Fruit fly (Drosophila melanogaster): ENCODE results near the gene Dysb.

Dysb gene

dm6 chr3L:18865447-18866367 lies 1.9 kb upstream of the Dysb start, which contains the start of gene CG14074 (continued):
- TF ChIP-seq vnd (GFP tag; IDR thresholded peaks at IDR 0.05; ENCODE audit: partially characterized antibody) (peak; percentile 42; the same call in 1 of the 3 replicates), CG11723 (GFP tag; optimal IDR thresholded peaks at IDR 0.05) (no peak), croc (GFP tag; conservative IDR thresholded peaks at IDR 0.05) (no peak), CG12769 (tag; optimal IDR thresholded peaks at IDR 0.05) (no peak), CG1603 (tag; optimal IDR thresholded peaks at IDR 0.05) (peak; percentile 63), NK7.1 (GFP tag; optimal IDR thresholded peaks at IDR 0.05) (no peak), CG8089 (GFP tag; optimal IDR thresholded peaks at IDR 0.05) (no peak), hkb (optimal IDR thresholded peaks at IDR 0.05) (no peak), hkb (GFP tag; IDR thresholded peaks at IDR 0.05) (0 out of 2 replicates have a peak, but pooled peaks have one; percentile 21), hb (GFP tag; IDR thresholded peaks at IDR 0.05; ENCODE audit: partially characterized antibody) (peak; percentile 72), Hmr (GFP tag; optimal IDR thresholded peaks at IDR 0.05) (no peak), salm (tag; optimal IDR thresholded peaks at IDR 0.05) (no peak), CG6791 (GFP tag; IDR thresholded peaks at IDR 0.05; ENCODE audit: partially characterized antibody) (peak; percentile 78), CG4617 (GFP tag; optimal IDR thresholded peaks at IDR 0.05; ENCODE audit: borderline replicate concordance) (peak; percentile 13), stwl (tag; optimal IDR thresholded peaks at IDR 0.05) (peak; percentile 48), Hr51 (GFP tag; optimal IDR thresholded peaks at IDR 0.05) (no peak), tx (GFP tag; optimal IDR thresholded peaks at IDR 0.05) (no peak), emc (GFP tag; optimal IDR thresholded peaks at IDR 0.05) (no peak), CG12155 (GFP tag; optimal IDR thresholded peaks at IDR 0.05) (no peak), CG12744 (GFP tag; optimal IDR thresholded peaks at IDR 0.05) (no peak), Dref (GFP tag; IDR thresholded peaks at IDR 0.05) (peak; percentile 76), kni (GFP tag; optimal IDR thresholded peaks at IDR 0.05) (no peak), CG13287 (GFP tag; IDR thresholded peaks at IDR 0.05; ENCODE audit: partially characterized antibody) (peak; percentile 56), sug (tag; optimal IDR thresholded peaks at IDR 0.05) (no peak), CG3065 (GFP tag; optimal IDR thresholded peaks at IDR 0.05) (no peak), B-H1 (GFP tag; IDR thresholded peaks at IDR 0.05) (no peak), Scr (GFP tag; IDR thresholded peaks at IDR 0.05; ENCODE audit: partially characterized antibody) (peak; percentile 66), Usf (GFP tag; optimal IDR thresholded peaks at IDR 0.05) (no peak), CG6683 (GFP tag; optimal IDR thresholded peaks at IDR 0.05) (no peak), knrl (GFP tag; IDR thresholded peaks at IDR 0.05; ENCODE audit: partially characterized antibody) (no peak), Hey (tag; optimal IDR thresholded peaks at IDR 0.05) (no peak), kah (GFP tag; optimal IDR thresholded peaks at IDR 0.05) (no peak), Taf1 (GFP tag; IDR thresholded peaks at IDR 0.05) (no peak), CG32767 (GFP tag; IDR thresholded peaks at IDR 0.05) (no peak), CG12942 (GFP tag; optimal IDR thresholded peaks at IDR 0.05) (no peak), CG15601 (tag; optimal IDR thresholded peaks at IDR 0.05) (no peak), CG2129 (GFP tag; IDR thresholded peaks at IDR 0.05; ENCODE audit: partially characterized antibody) (peak; percentile 13; the same call in 1 of the 2 replicates), Ets65A (GFP tag) (peak; percentile 43), pan (optimal IDR thresholded peaks at IDR 0.05) (no peak), pan (GFP tag; optimal IDR thresholded peaks at IDR 0.05 in 1 of 2, IDR thresholded peaks at IDR 0.05 in 1 of 2) (no peak), CG9932 (GFP tag; IDR thresholded peaks at IDR 0.05) (no peak), CG14710 (tag; optimal IDR thresholded peaks at IDR 0.05) (no peak), mld (GFP tag; IDR thresholded peaks at IDR 0.05; ENCODE audit: partially characterized antibody) (no peak), CG1024 (GFP tag; IDR thresholded peaks at IDR 0.05) (no peak), Max (GFP tag; optimal IDR thresholded peaks at IDR 0.05) (no peak), CG17359 (tag; optimal IDR thresholded peaks at IDR 0.05) (no peak), Dip3 (GFP tag; optimal IDR thresholded peaks at IDR 0.05) (no peak), tna (GFP tag; IDR thresholded peaks at IDR 0.05; ENCODE audit: partially characterized antibody) (peak; percentile 37; the same call in 1 of the 2 replicates)
